Fruit fly (Drosophila melanogaster): ENCODE results near the gene CG31097.

Gene CG31097

DNA sequence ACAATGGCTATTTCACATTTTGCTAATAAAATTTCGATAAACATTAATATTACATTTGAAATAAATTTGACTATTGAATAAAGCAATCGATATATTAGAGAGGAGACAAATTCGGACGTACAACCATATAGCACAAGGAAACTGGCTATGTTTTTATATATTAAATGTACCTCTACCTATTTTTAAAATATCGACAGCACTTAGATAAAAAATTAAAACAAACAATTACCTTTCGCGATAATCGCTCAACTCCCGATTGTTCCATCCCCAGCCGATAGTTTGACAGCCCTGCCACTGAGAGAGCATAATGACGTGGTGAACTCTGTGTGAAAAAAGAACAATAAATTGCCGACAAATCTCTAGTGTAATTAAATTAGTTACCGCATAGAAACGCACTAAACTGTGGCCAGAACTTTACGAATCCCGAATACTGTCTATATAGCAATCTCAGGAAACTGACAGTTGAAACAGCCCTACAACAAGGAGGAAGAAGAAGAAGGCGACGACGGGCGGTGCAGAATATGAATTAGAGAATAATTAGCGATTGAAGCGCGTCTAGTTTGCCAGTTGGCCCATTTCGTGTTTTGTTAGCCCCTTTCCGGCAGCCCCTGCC, 38.8 kb downstream of the CG31097 start, which contains the start of gene CG11857 (continued):
- TF ChIP-seq salr (GFP tag; optimal IDR thresholded peaks at IDR 0.05), result peak in 1 of 2 experiments; percentile 93
- TF ChIP-seq Sox14 (GFP tag; optimal IDR thresholded peaks at IDR 0.05), result peak; percentile 97
- peak; percentile 97 for TF ChIP-seq Ets21C (GFP tag; optimal IDR thresholded peaks at IDR 0.05)
- TF ChIP-seq Sox15 (GFP tag; optimal IDR thresholded peaks at IDR 0.05), result peak; percentile 96
- TF ChIP-seq CG10669 (GFP tag; optimal IDR thresholded peaks at IDR 0.05), result peak; percentile 94
- peak; percentile 98 for TF ChIP-seq lz (GFP tag; optimal IDR thresholded peaks at IDR 0.05)
- peak; percentile 94 for TF ChIP-seq dac (GFP tag; optimal IDR thresholded peaks at IDR 0.05)
- peak; percentile 98 for TF ChIP-seq eg (GFP tag; IDR thresholded peaks at IDR 0.05)
- peak; percentile 97 for TF ChIP-seq cyc (GFP tag; optimal IDR thresholded peaks at IDR 0.05)
- peak; percentile 94 for TF ChIP-seq vri (GFP tag; optimal IDR thresholded peaks at IDR 0.05)
- TF ChIP-seq Met (GFP tag; optimal IDR thresholded peaks at IDR 0.05), result peak; percentile 97
- peak; percentile 98 for TF ChIP-seq CG31627 (GFP tag; optimal IDR thresholded peaks at IDR 0.05)
- peak; percentile 98 for TF ChIP-seq CG10631 (GFP tag; optimal IDR thresholded peaks at IDR 0.05)
- TF ChIP-seq Eip78C (GFP tag), result peak; percentile 98
- TF ChIP-seq fd85E (GFP tag; optimal IDR thresholded peaks at IDR 0.05), result no peak
- TF ChIP-seq CG11902 (GFP tag; optimal IDR thresholded peaks at IDR 0.05), result peak; percentile 96
- no peak for TF ChIP-seq CG4318 (GFP tag; optimal IDR thresholded peaks at IDR 0.05)
- peak; percentile 94 for TF ChIP-seq net (GFP tag; optimal IDR thresholded peaks at IDR 0.05)
- TF ChIP-seq Hr39 (GFP tag; optimal IDR thresholded peaks at IDR 0.05), result peak; percentile 98
- TF ChIP-seq CG3919 (GFP tag; optimal IDR thresholded peaks at IDR 0.05), result peak; percentile 96
- peak; percentile 97 for TF ChIP-seq topi (GFP tag; optimal IDR thresholded peaks at IDR 0.05)
- TF ChIP-seq Eip93F (GFP tag; optimal IDR thresholded peaks at IDR 0.05), result peak; percentile 89
- peak; percentile 91 for TF ChIP-seq dsx (GFP tag; optimal IDR thresholded peaks at IDR 0.05; ENCODE audit: poor library complexity, severe bottlenecking)
- no peak for TF ChIP-seq spab (GFP tag; optimal IDR thresholded peaks at IDR 0.05)

DNA sequence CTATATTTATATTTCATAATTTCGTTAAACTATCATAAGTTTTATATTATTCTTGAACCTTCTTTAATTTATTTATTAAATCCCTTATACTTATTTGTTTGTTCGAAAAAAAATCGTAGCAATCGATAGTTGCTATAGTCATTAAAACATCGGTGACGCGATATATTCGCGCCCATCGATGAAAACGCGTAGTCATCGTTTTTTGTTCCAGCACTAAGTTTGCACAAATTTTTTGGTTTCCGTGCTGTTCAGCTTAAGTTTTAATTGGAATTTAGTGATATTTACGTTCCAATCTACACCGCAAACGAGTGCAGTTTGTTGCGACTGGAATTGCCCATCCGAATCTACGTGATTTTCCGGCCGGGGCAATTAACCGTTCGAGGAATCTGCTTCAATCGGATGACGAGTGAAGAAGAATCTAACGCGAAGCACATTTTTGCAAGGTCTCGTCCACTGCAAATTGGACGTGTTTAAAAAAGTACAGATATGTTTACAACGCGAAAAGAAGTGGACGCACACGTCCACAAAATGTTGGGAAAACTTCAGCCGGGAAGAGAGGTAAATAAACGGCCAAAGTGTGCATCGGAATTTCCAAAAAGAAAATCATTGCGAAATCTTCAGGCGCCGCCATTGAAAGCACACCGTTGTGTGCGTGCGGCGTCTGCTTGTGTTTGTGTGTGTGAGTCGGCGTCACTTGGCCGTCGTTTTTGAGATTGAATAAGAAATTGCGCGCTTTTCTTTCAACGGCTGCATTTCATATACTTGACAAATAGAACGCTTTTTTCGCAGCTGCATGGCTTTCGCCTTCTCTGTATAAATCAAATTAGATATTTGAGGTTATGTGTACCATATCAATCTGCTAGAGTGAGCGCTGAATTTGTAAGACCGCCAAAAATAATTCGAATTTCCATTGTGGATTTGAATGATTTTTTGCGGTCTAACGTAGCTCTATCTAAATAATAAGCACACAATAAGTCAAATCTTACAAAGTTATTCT, 48.1 kb downstream of the CG31097 start, which contains the start of gene Nup358:
Gene Nup358 (plus strand): TSS at position 204 of the 997 bp plus-strand sequence.
- TF ChIP-seq CG31627 (GFP tag; optimal IDR thresholded peaks at IDR 0.05) (peak; percentile 4), CG3919 (GFP tag; optimal IDR thresholded peaks at IDR 0.05) (no peak), svp (GFP tag) (no peak), esn (GFP tag; optimal IDR thresholded peaks at IDR 0.05) (peak; percentile 37), CG6276 (GFP tag; optimal IDR thresholded peaks at IDR 0.05) (no peak), fkh (GFP tag; optimal IDR thresholded peaks at IDR 0.05) (no peak)

DNA sequence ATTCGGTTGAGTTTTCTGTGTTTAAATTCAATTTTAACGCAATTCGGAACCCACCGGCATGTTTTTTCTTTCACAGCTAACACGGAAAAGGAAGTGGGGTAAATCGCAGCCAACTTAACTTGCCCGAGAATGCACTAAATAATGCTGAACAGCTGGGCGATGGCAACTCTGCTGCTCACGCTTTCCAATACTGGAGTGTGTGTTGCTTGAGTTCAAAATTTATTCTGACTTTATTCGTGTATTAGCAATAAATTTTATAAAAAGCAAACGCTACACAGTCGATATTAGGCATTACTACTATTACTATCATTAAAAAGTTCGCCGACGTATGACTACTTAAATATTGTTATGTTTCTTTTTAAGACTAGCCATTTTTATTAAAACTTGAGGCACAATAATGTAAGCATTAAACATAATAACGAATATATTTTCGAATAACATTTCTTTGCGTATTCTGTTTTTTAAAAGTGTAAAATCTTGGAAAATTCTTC, 50.2 kb downstream of the CG31097 start, which contains the start of the genes RpS27 and Nup37:
Gene RpS27 (minus strand): TSS at position 136 of the 491 bp plus-strand sequence.
Gene Nup37 (plus strand): TSS at position 280 of the 491 bp plus-strand sequence.
- TF ChIP-seq CG6276 (GFP tag; optimal IDR thresholded peaks at IDR 0.05), result no peak
- no peak for TF ChIP-seq CG4318 (GFP tag; optimal IDR thresholded peaks at IDR 0.05)
- TF ChIP-seq vri (GFP tag; optimal IDR thresholded peaks at IDR 0.05), result peak; percentile 96
- TF ChIP-seq Ets21C (GFP tag; optimal IDR thresholded peaks at IDR 0.05), result peak; percentile 89
- peak; percentile 89 for TF ChIP-seq CG8632 (GFP tag; optimal IDR thresholded peaks at IDR 0.05)
- peak; percentile 98 for TF ChIP-seq esn (GFP tag; optimal IDR thresholded peaks at IDR 0.05)
- no peak for TF ChIP-seq Hr4 (GFP tag; optimal IDR thresholded peaks at IDR 0.05)
- TF ChIP-seq CG6163 (GFP tag; IDR thresholded peaks at IDR 0.05), result peak; percentile 96
- TF ChIP-seq CG31627 (GFP tag; optimal IDR thresholded peaks at IDR 0.05), result peak; percentile 97
- peak; percentile 98 for TF ChIP-seq CG6854 (GFP tag; optimal IDR thresholded peaks at IDR 0.05)
- TF ChIP-seq CG11902 (GFP tag; optimal IDR thresholded peaks at IDR 0.05), result peak; percentile 93
- peak; percentile 90 for TF ChIP-seq fd59A (GFP tag; optimal IDR thresholded peaks at IDR 0.05)
- peak; percentile 88 for TF ChIP-seq CG11762 (GFP tag; optimal IDR thresholded peaks at IDR 0.05; ENCODE audit: insufficient read depth)
- peak; percentile 96 for TF ChIP-seq Met (GFP tag; optimal IDR thresholded peaks at IDR 0.05)
- TF ChIP-seq CG8319 (GFP tag; optimal IDR thresholded peaks at IDR 0.05), result peak; percentile 95
- peak; percentile 88 for TF ChIP-seq CG10631 (GFP tag; optimal IDR thresholded peaks at IDR 0.05)
- TF ChIP-seq lz (GFP tag; optimal IDR thresholded peaks at IDR 0.05), result peak; percentile 98
- TF ChIP-seq CG10669 (GFP tag; optimal IDR thresholded peaks at IDR 0.05), result peak; percentile 87
- TF ChIP-seq Lpt (GFP tag; optimal IDR thresholded peaks at IDR 0.05), result no peak
- peak; percentile 90 for TF ChIP-seq CG1621 (tag; optimal IDR thresholded peaks at IDR 0.05)
- peak; percentile 77 for TF ChIP-seq CG11294 (GFP tag; IDR thresholded peaks at IDR 0.05)
- TF ChIP-seq CG16779 (tag; optimal IDR thresholded peaks at IDR 0.05), result peak; percentile 94
- TF ChIP-seq CG3032 (tag; optimal IDR thresholded peaks at IDR 0.05), result peak; percentile 88
- peak; percentile 90 for TF ChIP-seq CG6808 (GFP tag; optimal IDR thresholded peaks at IDR 0.05)
- TF ChIP-seq CG3919 (GFP tag; optimal IDR thresholded peaks at IDR 0.05), result peak; percentile 98
- 0 out of 2 replicates have a peak, but pooled peaks have one; percentile 24 for TF ChIP-seq CG15336 (GFP tag; IDR thresholded peaks at IDR 0.05)
- peak; percentile 95 for TF ChIP-seq topi (GFP tag; optimal IDR thresholded peaks at IDR 0.05)
- TF ChIP-seq Eip93F (GFP tag; optimal IDR thresholded peaks at IDR 0.05), result no peak
- peak; percentile 97 for TF ChIP-seq Eip78C (GFP tag)
